Worm (Caenorhabditis elegans) whole organism, mixed stage, embryonic: ENCODE measurements around the gene zgpa-1.

Experiments
- M03D4.4 ChIP-seq: sonication (generic microtip); optimal IDR thresholded peaks from 2 replicates; lab custom pipeline; 2017; ENCODE audit warnings: mild to moderate bottlenecking, missing genetic modification characterization, missing compliant biosample characterization
- flh-1 ChIP-seq: fragments of 200-800 bp; sonication (Bioruptor generic); optimal IDR thresholded peaks from 2 replicates; lab custom pipeline; 2018; ENCODE audit warnings: mild to moderate bottlenecking, missing genetic modification characterization, moderate library complexity, missing compliant biosample characterization
- ham-2 ChIP-seq: fragments of 200-800 bp; sonication (Bioruptor generic); optimal IDR thresholded peaks from 2 replicates; lab custom pipeline; 2018; ENCODE audit warnings: mild to moderate bottlenecking, missing genetic modification characterization, missing compliant biosample characterization
- lin-13 ChIP-seq: fragments of 150-350 bp; optimal IDR thresholded peaks from 2 replicates; lab custom pipeline; 2014; ENCODE audit warnings: missing biosample characterization, missing genetic modification characterization
- lsy-2 ChIP-seq: fragments of 150-350 bp; optimal IDR thresholded peaks from 2 replicates; lab custom pipeline; 2014; ENCODE audit warnings: missing biosample characterization, missing genetic modification characterization
- nhr-12 ChIP-seq: fragments of 150-350 bp; optimal IDR thresholded peaks from 2 replicates; lab custom pipeline; 2014; ENCODE audit warnings: missing biosample characterization, missing genetic modification characterization
- nhr-237 ChIP-seq: fragments of 150-350 bp; optimal IDR thresholded peaks from 2 replicates; lab custom pipeline; 2014; ENCODE audit warnings: missing biosample characterization, missing genetic modification characterization
- nhr-28 ChIP-seq: fragments of 150-350 bp; optimal IDR thresholded peaks from 2 replicates; lab custom pipeline; 2014; ENCODE audit warnings: missing biosample characterization, missing genetic modification characterization
- nhr-76 ChIP-seq: sonication (generic microtip); optimal IDR thresholded peaks from 2 replicates; lab custom pipeline; 2017; ENCODE audit warnings: missing biosample characterization, missing genetic modification characterization
- sem-2 ChIP-seq: fragments of 200-800 bp; sonication (Bioruptor generic); optimal IDR thresholded peaks from 2 replicates; lab custom pipeline; 2018; ENCODE audit warnings: mild to moderate bottlenecking, missing genetic modification characterization, missing compliant biosample characterization
- tbx-8 ChIP-seq: fragments of 200-800 bp; sonication (Bioruptor generic); optimal IDR thresholded peaks from 2 replicates; lab custom pipeline; 2018; ENCODE audit warnings: mild to moderate bottlenecking, missing genetic modification characterization, moderate library complexity, missing compliant biosample characterization
- unc-39 ChIP-seq: fragments of 150-350 bp; optimal IDR thresholded peaks from 2 replicates; lab custom pipeline; 2014; ENCODE audit warnings: missing biosample characterization, missing genetic modification characterization
- unc-62 ChIP-seq: fragments of 150-350 bp; optimal IDR thresholded peaks from 2 replicates; lab custom pipeline; 2014; ENCODE audit warnings: missing biosample characterization, missing genetic modification reagents, missing genetic modification characterization
- ztf-11 ChIP-seq: fragments of 150-350 bp; optimal IDR thresholded peaks from 2 replicates; lab custom pipeline; 2014; ENCODE audit warnings: missing biosample characterization, missing genetic modification characterization

- TF ChIP-seq nhr-76 (tag; lab: Kevin White, UChicago) = no peak
- no peak for TF ChIP-seq unc-62 (GFP tag; lab: Kevin White, UChicago)
- no peak for TF ChIP-seq ham-2 (GFP tag; lab: Kevin White, UChicago)
- TF ChIP-seq nhr-28 (tag; lab: Kevin White, UChicago) = no peak
- no peak for TF ChIP-seq lsy-2 (tag; lab: Kevin White, UChicago)
- TF ChIP-seq nhr-237 = no peak
- TF ChIP-seq unc-39 = no peak
- TF ChIP-seq flh-1 (GFP tag; lab: Kevin White, UChicago) = no peak
- no peak for TF ChIP-seq M03D4.4 (tag; lab: Kevin White, UChicago)
- no peak for TF ChIP-seq tbx-8 (GFP tag; lab: Kevin White, UChicago)
- TF ChIP-seq sem-2 (GFP tag; lab: Kevin White, UChicago) = no peak
- no peak for TF ChIP-seq ztf-11 (tag; lab: Kevin White, UChicago)
- no peak for TF ChIP-seq nhr-12 (tag; lab: Kevin White, UChicago)
- no peak for TF ChIP-seq lin-13 (tag; lab: Kevin White, UChicago)
Measured at ce11 chrIV:7791821-7792446, 20.7 kb downstream of the zgpa-1 start, which contains the start of gene C33H5.13.
